Worm (Caenorhabditis elegans) whole organism, L1 larva: ENCODE results near the gene epg-6.

Experiments
- ceh-82 ChIP-seq, 3 experiments: fragments of 150-350 bp in 1 of 3; sonication (generic microtip) in 2 of 3; optimal IDR thresholded peaks; 2 replicates each; lab custom pipeline; 2014 to 2017; ENCODE audit warnings: missing biosample characterization in 3 of 3, missing genetic modification characterization in 3 of 3
- ces-1 ChIP-seq: fragments of 150-350 bp; optimal IDR thresholded peaks from 2 replicates; lab custom pipeline; 2014; ENCODE audit warnings: missing biosample characterization, missing genetic modification reagents, missing genetic modification characterization
- lin-39 ChIP-seq: fragments of 150-350 bp; optimal IDR thresholded peaks from 2 replicates; lab custom pipeline; 2014; ENCODE audit warnings: missing biosample characterization, missing genetic modification reagents, missing genetic modification characterization
- lir-3 ChIP-seq: sonication (generic microtip); optimal IDR thresholded peaks from 2 replicates; lab custom pipeline; 2016; ENCODE audit warnings: mild to moderate bottlenecking, missing genetic modification characterization, moderate library complexity, missing compliant biosample characterization; ENCODE audit not compliant: poor library complexity
- mdl-1 ChIP-seq, 2 experiments: fragments of 150-350 bp; optimal IDR thresholded peaks; 2 replicates each; lab custom pipeline; 2014 to 2017; ENCODE audit warnings: missing biosample characterization in 2 of 2, missing genetic modification characterization in 2 of 2, inconsistent platforms in 1 of 2
- mep-1 ChIP-seq: fragments of 150-350 bp; optimal IDR thresholded peaks from 2 replicates; lab custom pipeline; 2014; ENCODE audit warnings: missing biosample characterization, missing genetic modification characterization
- nhr-77 ChIP-seq: fragments of 150-350 bp; optimal IDR thresholded peaks from 2 replicates; lab custom pipeline; 2014; ENCODE audit warnings: missing biosample characterization, missing genetic modification characterization
- nhr-84 ChIP-seq: sonication (generic microtip); optimal IDR thresholded peaks from 2 replicates; lab custom pipeline; 2017; ENCODE audit warnings: missing biosample characterization, missing genetic modification characterization
- xbp-1 ChIP-seq: sonication (generic microtip); optimal IDR thresholded peaks from 2 replicates; lab custom pipeline; 2016; ENCODE audit warnings: missing genetic modification characterization, missing compliant biosample characterization

- TF ChIP-seq xbp-1 (tag; lab: Kevin White, UChicago) (no peak), lin-39 (no peak), lir-3 (tag; lab: Kevin White, UChicago) (no peak), ceh-82 (tag; optimal IDR thresholded peaks at IDR 0.05; lab: Kevin White, UChicago) (no peak), mdl-1 (tag; optimal IDR thresholded peaks at IDR 0.05; lab: Kevin White, UChicago) (no peak), nhr-77 (tag; lab: Kevin White, UChicago) (no peak), nhr-84 (tag; lab: Kevin White, UChicago) (no peak), mep-1 (tag; lab: Kevin White, UChicago) (no peak), ces-1 (no peak)
Observed at ce11 chrIII:10580206-10580605, 19.8 kb downstream of the epg-6 start.
